Worm (Caenorhabditis elegans): Measurements from ENCODE around the gene C01G12.7.

C01G12.7 gene

DNA sequence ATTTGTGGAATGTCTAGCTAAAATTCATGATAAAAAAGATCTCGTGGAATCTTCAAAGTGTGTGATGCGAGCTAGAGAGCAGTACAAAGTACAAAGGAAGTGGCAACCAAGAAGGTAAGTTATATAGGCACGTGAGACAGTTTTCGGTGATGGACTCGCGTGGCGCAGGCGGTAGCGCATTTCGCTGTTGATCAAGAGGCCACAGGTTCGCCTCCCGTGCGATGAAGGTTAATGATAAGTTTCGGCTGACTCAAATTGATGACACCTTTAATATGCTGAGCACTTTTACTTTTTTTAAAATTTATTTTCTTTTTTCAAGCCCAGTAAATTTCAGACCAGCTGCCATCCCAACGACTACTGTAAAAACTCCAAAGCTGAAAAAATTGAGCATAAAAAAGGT lies 25.2 kb upstream of the C01G12.7 start (continued):
- TF ChIP-seq chd-7 (tag; optimal IDR thresholded peaks at IDR 0.05) (peak; percentile 53), him-1 (tag; optimal IDR thresholded peaks at IDR 0.05) (peak; percentile 64), xnd-1 (tag; optimal IDR thresholded peaks at IDR 0.05) (no peak), hlh-12 (tag; optimal IDR thresholded peaks at IDR 0.05) (peak; percentile 73), mel-28 (tag; optimal IDR thresholded peaks at IDR 0.05; ENCODE audit: borderline replicate concordance) (no peak), F23B12.7 (tag; optimal IDR thresholded peaks at IDR 0.05; ENCODE audit: insufficient read depth) (peak; percentile 44), let-607 (tag; optimal IDR thresholded peaks at IDR 0.05) (peak in 1 of 2 experiments; percentile 26), attf-5 (GFP tag; optimal IDR thresholded peaks at IDR 0.05) (peak; percentile 49), dpff-1 (tag; optimal IDR thresholded peaks at IDR 0.05) (no peak), tbx-9 (tag; optimal IDR thresholded peaks at IDR 0.05; ENCODE audit: borderline replicate concordance) (no peak), ceh-100 (GFP tag; IDR thresholded peaks at IDR 0.05) (no peak), snpc-1.1 (tag; optimal IDR thresholded peaks at IDR 0.05; ENCODE audit: insufficient read depth) (peak; percentile 59), B0261.1 (tag; optimal IDR thresholded peaks at IDR 0.05) (peak; percentile 75), akir-1 (GFP tag; optimal IDR thresholded peaks at IDR 0.05) (no peak), F52B5.7 (tag; optimal IDR thresholded peaks at IDR 0.05) (peak; percentile 74), F10E7.11 (tag; optimal IDR thresholded peaks at IDR 0.05) (no peak), nfyb-1 (GFP tag; IDR thresholded peaks at IDR 0.05) (peak; percentile 89), snpc-4 (GFP tag; optimal IDR thresholded peaks at IDR 0.05) (no peak), snpc-4 (tag; optimal IDR thresholded peaks at IDR 0.05) (no peak), ztf-6 (GFP tag; IDR thresholded peaks at IDR 0.05) (0 out of 2 replicates have a peak, but pooled peaks have one; percentile 67), ceh-91 (GFP tag; IDR thresholded peaks at IDR 0.05) (no peak), D2030.7 (GFP tag; IDR thresholded peaks at IDR 0.05) (peak; percentile 70), atf-7 (tag; optimal IDR thresholded peaks at IDR 0.05) (no peak), fkh-3 (tag; optimal IDR thresholded peaks at IDR 0.05) (peak; percentile 4), nhr-90 (tag; optimal IDR thresholded peaks at IDR 0.05) (peak; percentile 95), K11D2.4 (GFP tag; IDR thresholded peaks at IDR 0.05) (0 out of 2 replicates have a peak, but pooled peaks have one; percentile 50), C06A6.2 (GFP tag; conservative IDR thresholded peaks at IDR 0.05) (no peak), nhr-27 (tag; optimal IDR thresholded peaks at IDR 0.05) (no peak), mcd-1 (GFP tag; IDR thresholded peaks at IDR 0.05) (peak; percentile 55), egrh-3 (GFP tag; IDR thresholded peaks at IDR 0.05) (0 out of 2 replicates have a peak, but pooled peaks have one; percentile 30), ccch-3 (GFP tag; optimal IDR thresholded peaks at IDR 0.05) (no peak), ZK185.1 (tag; optimal IDR thresholded peaks at IDR 0.05; ENCODE audit: poor library complexity, severe bottlenecking) (peak; percentile 66), ceh-79 (tag; optimal IDR thresholded peaks at IDR 0.05) (peak; percentile 5), rpc-1 (optimal IDR thresholded peaks at IDR 0.05) (peak; percentile 84), rpc-1 (tag; optimal IDR thresholded peaks at IDR 0.05) (peak; percentile 91)

DNA sequence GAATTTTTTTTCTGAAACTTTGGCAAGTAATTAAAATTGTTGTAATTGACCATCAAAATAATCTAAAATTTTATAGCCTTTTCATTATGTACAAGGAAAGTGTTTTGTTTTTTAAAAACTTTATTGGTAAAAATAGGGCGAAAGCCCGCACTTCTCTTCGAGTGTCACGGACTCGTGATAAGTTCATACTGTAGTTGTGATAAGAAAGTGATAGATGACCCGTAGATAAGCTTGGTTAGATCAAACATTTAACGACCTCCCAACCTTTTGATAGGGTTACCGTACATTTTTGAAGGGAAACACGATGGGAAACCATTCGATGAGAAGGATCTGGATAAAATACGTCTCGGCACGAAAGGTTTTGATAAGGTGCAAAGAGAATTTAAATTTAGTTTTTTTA lies 24.7 kb upstream of the C01G12.7 start:
- no peak for TF ChIP-seq C17E4.6 (GFP tag; IDR thresholded peaks at IDR 0.05)
- TF ChIP-seq attf-6 (GFP tag; IDR thresholded peaks at IDR 0.05), result no peak
- TF ChIP-seq cebp-1 (GFP tag; IDR thresholded peaks at IDR 0.05), result no peak
- no peak for TF ChIP-seq cebp-1 (tag; optimal IDR thresholded peaks at IDR 0.05)
- no peak for TF ChIP-seq D2030.7 (GFP tag; IDR thresholded peaks at IDR 0.05)
- no peak for TF ChIP-seq snpc-1.1 (tag; optimal IDR thresholded peaks at IDR 0.05; ENCODE audit: insufficient read depth)
- no peak for TF ChIP-seq Y53F4B.3 (GFP tag; IDR thresholded peaks at IDR 0.05)
- no peak for TF ChIP-seq ceh-58 (GFP tag; IDR thresholded peaks at IDR 0.05)
- no peak for TF ChIP-seq F49E8.2 (tag; optimal IDR thresholded peaks at IDR 0.05; ENCODE audit: insufficient read depth)
- TF ChIP-seq F39B2.1 (GFP tag; IDR thresholded peaks at IDR 0.05), result no peak
- no peak for TF ChIP-seq somi-1 (GFP tag; optimal IDR thresholded peaks at IDR 0.05)
- TF ChIP-seq cebp-2 (GFP tag; IDR thresholded peaks at IDR 0.05), result no peak
- no peak for TF ChIP-seq pha-4 (tag; optimal IDR thresholded peaks at IDR 0.05)
- TF ChIP-seq mxl-1 (tag; optimal IDR thresholded peaks at IDR 0.05), result no peak
- no peak for TF ChIP-seq nfya-2 (GFP tag; IDR thresholded peaks at IDR 0.05)
- no peak for TF ChIP-seq gei-17 (GFP tag; optimal IDR thresholded peaks at IDR 0.05)
- TF ChIP-seq B0019.2 (GFP tag; conservative IDR thresholded peaks at IDR 0.05), result no peak
- TF ChIP-seq ztf-28 (GFP tag; IDR thresholded peaks at IDR 0.05), result no peak

Data from whole organism, young adult.